Fruit fly (Drosophila melanogaster) whole organism, embryonic: Measurements from ENCODE around the gene Tace.

ENCODE experiments used
- Adf1 ChIP-seq: fragments of 200-800 bp; sonication (Bioruptor generic); IDR thresholded peaks from 2 replicates; pipeline ENCODE4 v1.3.6; 2022; ENCODE audit warnings: missing biosample characterization, missing genetic modification characterization
- Bgb ChIP-seq: fragments of 200-800 bp; sonication (Bioruptor generic); IDR thresholded peaks from 2 replicates; pipeline ENCODE4 v1.3.6; 2022; ENCODE audit warnings: missing biosample characterization, missing genetic modification characterization; ENCODE audit not compliant: partially characterized antibody
- CG12219 ChIP-seq: fragments of 200-800 bp; sonication (Bioruptor generic); optimal IDR thresholded peaks from 3 replicates; lab custom pipeline; 2018; ENCODE audit warnings: missing biosample characterization, mild to moderate bottlenecking, missing genetic modification characterization
- CG12236 ChIP-seq: fragments of 200-800 bp; sonication (Bioruptor generic); optimal IDR thresholded peaks from 2 replicates; lab custom pipeline; 2016; ENCODE audit warnings: missing biosample characterization, missing genetic modification characterization
- CG12659 ChIP-seq: fragments of 200-800 bp; sonication (Bioruptor generic); optimal IDR thresholded peaks from 3 replicates; lab custom pipeline; 2017; ENCODE audit warnings: mild to moderate bottlenecking, missing biosample characterization, missing genetic modification reagents, missing genetic modification characterization
- CG13296 ChIP-seq: fragments of 200-800 bp; sonication (Bioruptor generic); optimal IDR thresholded peaks from 3 replicates; lab custom pipeline; 2018; ENCODE audit warnings: missing biosample characterization, mild to moderate bottlenecking, missing genetic modification characterization
- CG2129 ChIP-seq: fragments of 200-800 bp; sonication (Bioruptor generic); IDR thresholded peaks from 2 replicates; pipeline ENCODE4 v1.3.6; 2022; ENCODE audit warnings: missing biosample characterization, missing genetic modification characterization; ENCODE audit not compliant: partially characterized antibody
- CG34422 ChIP-seq: fragments of 200-800 bp; sonication (Bioruptor generic); IDR thresholded peaks from 3 replicates; pipeline ENCODE4 v1.3.6; 2022; ENCODE audit warnings: missing biosample characterization, missing genetic modification characterization
- CG3847 ChIP-seq: fragments of 200-800 bp; sonication (Bioruptor generic); IDR thresholded peaks from 2 replicates; pipeline ENCODE4 v1.3.6; 2022; ENCODE audit warnings: missing biosample characterization, missing genetic modification characterization
- CG43689 ChIP-seq: fragments of 200-800 bp; sonication (Bioruptor generic); IDR thresholded peaks from 2 replicates; pipeline ENCODE4 v1.3.6; 2022; ENCODE audit warnings: missing biosample characterization, missing genetic modification characterization
- CG4730 ChIP-seq: fragments of 200-800 bp; sonication (Bioruptor generic); IDR thresholded peaks from 2 replicates; pipeline ENCODE4 v1.3.6; 2022; ENCODE audit warnings: missing biosample characterization, missing genetic modification characterization
- CG5953 ChIP-seq: fragments of 200-800 bp; sonication (Bioruptor generic); IDR thresholded peaks from 2 replicates; pipeline ENCODE4 v1.3.6; 2022; ENCODE audit warnings: missing biosample characterization, missing genetic modification characterization
- CG6254 ChIP-seq: fragments of 200-800 bp; sonication (Bioruptor generic); optimal IDR thresholded peaks from 3 replicates; lab custom pipeline; 2017; ENCODE audit warnings: mild to moderate bottlenecking, missing biosample characterization, missing genetic modification reagents, missing genetic modification characterization
- CG7987 ChIP-seq: fragments of 200-800 bp; sonication (Bioruptor generic); optimal IDR thresholded peaks from 2 replicates; lab custom pipeline; 2018; ENCODE audit warnings: missing biosample characterization, mild to moderate bottlenecking, missing genetic modification characterization, moderate library complexity
- ERR ChIP-seq: fragments of 200-800 bp; sonication (Bioruptor generic); optimal IDR thresholded peaks from 2 replicates; lab custom pipeline; 2016; ENCODE audit warnings: missing biosample characterization, missing genetic modification characterization
- Ets65A ChIP-seq: fragments of 200-800 bp; sonication (Bioruptor generic); peaks from one replicate; lab custom pipeline; 2016; ENCODE audit warnings: missing biosample characterization, missing genetic modification characterization
- H15 ChIP-seq: fragments of 200-800 bp; sonication (Bioruptor generic); IDR thresholded peaks from 3 replicates; pipeline ENCODE4 v1.3.6; 2022; ENCODE audit warnings: missing biosample characterization, missing genetic modification characterization
- Hr3 ChIP-seq: fragments of 200-800 bp; sonication (Bioruptor generic); optimal IDR thresholded peaks from 3 replicates; lab custom pipeline; 2016; ENCODE audit warnings: missing biosample characterization, missing genetic modification characterization
- MBD-R2 ChIP-seq: fragments of 200-800 bp; sonication (Bioruptor generic); IDR thresholded peaks from 2 replicates; pipeline ENCODE4 v1.3.6; 2022; ENCODE audit warnings: missing biosample characterization, missing genetic modification characterization
- Mes4 ChIP-seq: fragments of 200-800 bp; sonication (Bioruptor generic); optimal IDR thresholded peaks from 2 replicates; lab custom pipeline; 2016; ENCODE audit warnings: missing biosample characterization, missing genetic modification characterization
- Myb ChIP-seq: fragments of 200-800 bp; sonication (Bioruptor generic); optimal IDR thresholded peaks from 2 replicates; lab custom pipeline; 2016; ENCODE audit warnings: missing biosample characterization, missing genetic modification characterization
- PHDP ChIP-seq: fragments of 200-800 bp; sonication (Bioruptor generic); optimal IDR thresholded peaks from 3 replicates; lab custom pipeline; 2018; ENCODE audit warnings: missing biosample characterization, mild to moderate bottlenecking, missing genetic modification characterization, moderate library complexity
- Poxn ChIP-seq: fragments of 200-800 bp; sonication (Bioruptor generic); IDR thresholded peaks from 2 replicates; pipeline ENCODE4 v1.3.6; 2022; ENCODE audit warnings: missing biosample characterization, missing genetic modification characterization
- Rfx ChIP-seq: fragments of 200-800 bp; sonication (Bioruptor generic); IDR thresholded peaks from 2 replicates; pipeline ENCODE4 v1.3.6; 2022; ENCODE audit warnings: missing biosample characterization, missing genetic modification characterization
- Rx ChIP-seq: fragments of 200-800 bp; sonication (Bioruptor generic); IDR thresholded peaks from 2 replicates; pipeline ENCODE4 v1.3.6; 2022; ENCODE audit warnings: missing biosample characterization, missing genetic modification characterization
- ase ChIP-seq: fragments of 200-800 bp; sonication (Bioruptor generic); IDR thresholded peaks from 3 replicates; pipeline ENCODE4 v1.3.6; 2022; ENCODE audit warnings: missing biosample characterization, missing genetic modification characterization
- az2 ChIP-seq: fragments of 200-800 bp; sonication (Bioruptor generic); optimal IDR thresholded peaks from 3 replicates; lab custom pipeline; 2016; ENCODE audit warnings: missing biosample characterization, missing genetic modification characterization
- bab2 ChIP-seq: fragments of 200-800 bp; sonication (Bioruptor generic); optimal IDR thresholded peaks from 2 replicates; lab custom pipeline; 2016; ENCODE audit warnings: missing biosample characterization, missing genetic modification characterization
- ci ChIP-seq: fragments of 200-800 bp; sonication (Bioruptor generic); IDR thresholded peaks from 3 replicates; pipeline ENCODE4 v1.3.6; 2022; ENCODE audit warnings: missing biosample characterization, missing genetic modification characterization
- crc ChIP-seq: fragments of 200-800 bp; sonication (Bioruptor generic); optimal IDR thresholded peaks from 2 replicates; lab custom pipeline; 2016; ENCODE audit warnings: missing biosample characterization, missing genetic modification characterization
- crol ChIP-seq: fragments of 200-800 bp; sonication (Bioruptor generic); IDR thresholded peaks from 2 replicates; pipeline ENCODE4 v1.3.6; 2022; ENCODE audit warnings: missing biosample characterization, missing genetic modification characterization
- dpn ChIP-seq, 2 experiments: fragments of 200-800 bp; sonication (Bioruptor generic); optimal IDR thresholded peaks; 3 replicates each; lab custom pipeline; 2016; ENCODE audit warnings: missing biosample characterization in 2 of 2, missing genetic modification characterization in 2 of 2
- fd96Cb ChIP-seq: fragments of 200-800 bp; sonication (Bioruptor generic); optimal IDR thresholded peaks from 2 replicates; lab custom pipeline; 2018; ENCODE audit warnings: missing biosample characterization, mild to moderate bottlenecking, missing genetic modification characterization, moderate library complexity
- gcm ChIP-seq: fragments of 200-800 bp; sonication (Bioruptor generic); optimal IDR thresholded peaks from 2 replicates; lab custom pipeline; 2019; ENCODE audit warnings: missing biosample characterization, mild to moderate bottlenecking, missing genetic modification characterization, moderate library complexity
- grau ChIP-seq: fragments of 200-800 bp; optimal IDR thresholded peaks from 3 replicates; lab custom pipeline; 2019; ENCODE audit warnings: missing biosample characterization, mild to moderate bottlenecking, missing genetic modification characterization, moderate library complexity
- inv ChIP-seq: fragments of 200-800 bp; sonication (Bioruptor generic); IDR thresholded peaks from 2 replicates; pipeline ENCODE4 v1.3.6; 2022; ENCODE audit warnings: missing biosample characterization, missing genetic modification characterization; ENCODE audit not compliant: partially characterized antibody
- ken ChIP-seq: fragments of 200-800 bp; sonication (Bioruptor generic); IDR thresholded peaks from 3 replicates; pipeline ENCODE4 v1.3.6; 2022; ENCODE audit warnings: missing biosample characterization, missing genetic modification characterization
- mld ChIP-seq: fragments of 200-800 bp; sonication (Bioruptor generic); IDR thresholded peaks from 3 replicates; pipeline ENCODE4 v1.3.6; 2022; ENCODE audit warnings: missing biosample characterization, missing genetic modification characterization; ENCODE audit not compliant: partially characterized antibody
- nerfin-2 ChIP-seq: fragments of 200-800 bp; sonication (Bioruptor generic); IDR thresholded peaks from 2 replicates; pipeline ENCODE4 v1.3.6; 2022; ENCODE audit warnings: missing biosample characterization, missing genetic modification characterization; ENCODE audit not compliant: partially characterized antibody
- org-1 ChIP-seq: fragments of 200-800 bp; sonication (Bioruptor generic); optimal IDR thresholded peaks from 2 replicates; lab custom pipeline; 2017; ENCODE audit warnings: missing biosample characterization, missing genetic modification characterization
- otp ChIP-seq: fragments of 200-800 bp; sonication (Bioruptor generic); IDR thresholded peaks from 3 replicates; pipeline ENCODE4, ENCODE4 v1.3.6; 2022; ENCODE audit warnings: missing biosample characterization, missing genetic modification characterization
- psq ChIP-seq: fragments of 200-800 bp; sonication (Bioruptor generic); optimal IDR thresholded peaks from 2 replicates; lab custom pipeline; 2017; ENCODE audit warnings: missing biosample characterization, missing genetic modification characterization
- repo ChIP-seq: fragments of 200-800 bp; sonication (Bioruptor generic); optimal IDR thresholded peaks from 2 replicates; lab custom pipeline; 2016; ENCODE audit warnings: missing biosample characterization, missing genetic modification characterization
- scrt ChIP-seq: fragments of 200-800 bp; sonication (Bioruptor generic); optimal IDR thresholded peaks from 2 replicates; lab custom pipeline; 2018; ENCODE audit warnings: missing biosample characterization, mild to moderate bottlenecking, missing genetic modification characterization, moderate library complexity
- sd ChIP-seq: fragments of 200-800 bp; sonication (Bioruptor generic); optimal IDR thresholded peaks from 3 replicates; lab custom pipeline; 2018; ENCODE audit warnings: missing biosample characterization, mild to moderate bottlenecking, missing genetic modification characterization, moderate library complexity
- slbo ChIP-seq: fragments of 200-800 bp; sonication (Bioruptor generic); IDR thresholded peaks from 2 replicates; pipeline ENCODE4 v1.3.6; 2022; ENCODE audit warnings: missing biosample characterization, missing genetic modification characterization
- ssp ChIP-seq: fragments of 200-800 bp; sonication (Bioruptor generic); IDR thresholded peaks from 2 replicates; pipeline ENCODE4 v1.3.6; 2022; ENCODE audit warnings: missing biosample characterization, missing genetic modification characterization
- tx ChIP-seq: fragments of 200-800 bp; sonication (Bioruptor generic); optimal IDR thresholded peaks from 2 replicates; lab custom pipeline; 2016; ENCODE audit warnings: missing biosample characterization, missing genetic modification characterization
- vvl ChIP-seq: fragments of 200-800 bp; sonication (Bioruptor generic); IDR thresholded peaks from 2 replicates; pipeline ENCODE4 v1.3.6; 2022; ENCODE audit warnings: missing biosample characterization, missing genetic modification characterization
- wek ChIP-seq: fragments of 200-800 bp; sonication (Bioruptor generic); optimal IDR thresholded peaks from 3 replicates; lab custom pipeline; 2018; ENCODE audit warnings: missing biosample characterization, mild to moderate bottlenecking, missing genetic modification characterization, moderate library complexity
- wor ChIP-seq: fragments of 200-800 bp; sonication (Bioruptor generic); IDR thresholded peaks from 2 replicates; pipeline ENCODE4 v1.3.6; 2022; ENCODE audit warnings: missing biosample characterization, missing genetic modification characterization

The Tace gene

dm6 chr3R:29983073-29983544, 17.2 kb upstream of the Tace start, which contains the start of gene CG7896:
Gene CG7896, plus strand, starts transcription at chr3R:29983426.
- TF ChIP-seq Myb (GFP tag; lab: Kevin White, UChicago) (no peak), Poxn (GFP tag; lab: Robert Waterston, UW) (no peak), nerfin-2 (GFP tag; lab: Robert Waterston, UW) (no peak), CG4730 (GFP tag; lab: Robert Waterston, UW) (peak; percentile 74), ERR (GFP tag; lab: Kevin White, UChicago) (no peak), crol (GFP tag; lab: Robert Waterston, UW) (0 out of 2 replicates have a peak, but pooled peaks have one; percentile 28), fd96Cb (tag; lab: Kevin White, UChicago) (peak; percentile 59), gcm (GFP tag; lab: Kevin White, UChicago) (peak; percentile 67), az2 (GFP tag; lab: Kevin White, UChicago) (peak; percentile 69), ken (GFP tag; lab: Robert Waterston, UW) (peak; percentile 82), CG3847 (GFP tag; lab: Robert Waterston, UW) (peak; percentile 75), CG5953 (GFP tag; lab: Robert Waterston, UW) (peak; percentile 49; the same call in 1 of the 2 replicates), dpn (GFP tag; optimal IDR thresholded peaks at IDR 0.05; lab: Kevin White, UChicago) (peak; percentile 14 to 71), CG12219 (GFP tag; lab: Kevin White, UChicago) (peak; percentile 54), Mes4 (GFP tag; lab: Kevin White, UChicago) (no peak), Ets65A (GFP tag; lab: Kevin White, UChicago) (peak; percentile 53), CG12236 (no peak), CG7987 (GFP tag; lab: Kevin White, UChicago) (no peak), Bgb (no peak), org-1 (GFP tag; lab: Kevin White, UChicago) (peak; percentile 63), mld (GFP tag; lab: Robert Waterston, UW) (no peak), vvl (GFP tag; lab: Robert Waterston, UW) (peak; percentile 90), slbo (peak; percentile 84), CG13296 (GFP tag; lab: Kevin White, UChicago) (peak; percentile 69), repo (GFP tag; lab: Kevin White, UChicago) (no peak), wek (GFP tag; lab: Kevin White, UChicago) (no peak), Rx (GFP tag; lab: Robert Waterston, UW) (peak; percentile 54; the same call in 1 of the 2 replicates), crc (no peak), otp (GFP tag; lab: Robert Waterston, UW) (peak; percentile 59; the same call in 1 of the 3 replicates), CG6254 (GFP tag; lab: Kevin White, UChicago) (peak; percentile 41), inv (GFP tag; lab: Robert Waterston, UW) (no peak), CG2129 (GFP tag; lab: Robert Waterston, UW) (no peak), Adf1 (peak; percentile 31; the same call in 1 of the 2 replicates), Rfx (GFP tag; lab: Robert Waterston, UW) (peak; percentile 88), MBD-R2 (GFP tag; lab: Robert Waterston, UW) (peak; percentile 51; the same call in 1 of the 2 replicates), CG34422 (peak; percentile 71; the same call in 2 of the 3 replicates), wor (peak; percentile 75), grau (tag; lab: Kevin White, UChicago) (peak; percentile 69), Hr3 (GFP tag; lab: Kevin White, UChicago) (peak; percentile 65), PHDP (tag; lab: Kevin White, UChicago) (peak; percentile 56), CG43689 (peak; percentile 49; the same call in 1 of the 2 replicates), ssp (peak; percentile 76), tx (no peak), ase (GFP tag; lab: Robert Waterston, UW) (peak; percentile 53; the same call in 1 of the 3 replicates), bab2 (GFP tag; lab: Kevin White, UChicago) (peak; percentile 20), scrt (GFP tag; lab: Kevin White, UChicago) (peak; percentile 61), psq (GFP tag; lab: Kevin White, UChicago) (peak; percentile 4), CG12659 (GFP tag; lab: Kevin White, UChicago) (peak; percentile 61), H15 (GFP tag; lab: Robert Waterston, UW) (peak; percentile 55), ci (GFP tag; lab: Robert Waterston, UW) (peak; percentile 58; the same call in 1 of the 3 replicates), sd (peak; percentile 19)
